Worm (Caenorhabditis elegans) whole organism, L2 larva: ENCODE results near the gene F09C6.3.

ENCODE experiments used
- ZK546.5 ChIP-seq: sonication (generic microtip); optimal IDR thresholded peaks from 2 replicates; lab custom pipeline; 2017; ENCODE audit warnings: missing biosample characterization, missing genetic modification characterization
- blmp-1 ChIP-seq: sonication (generic microtip); optimal IDR thresholded peaks from 2 replicates; lab custom pipeline; 2017; ENCODE audit warnings: missing genetic modification characterization, mild to moderate bottlenecking, missing compliant biosample characterization, antibody characterized with exemption, moderate library complexity; ENCODE audit not compliant: insufficient read depth
- ceh-82 ChIP-seq: fragments of 150-350 bp; optimal IDR thresholded peaks from 2 replicates; lab custom pipeline; 2014; ENCODE audit warnings: missing biosample characterization, missing genetic modification characterization
- crh-2 ChIP-seq: sonication (generic microtip); optimal IDR thresholded peaks from 2 replicates; lab custom pipeline; 2017; ENCODE audit warnings: missing biosample characterization, missing genetic modification characterization
- dmd-4 ChIP-seq: sonication (generic microtip); optimal IDR thresholded peaks from 2 replicates; lab custom pipeline; 2017; ENCODE audit warnings: missing biosample characterization, missing genetic modification characterization
- elt-1 ChIP-seq: fragments of 150-350 bp; optimal IDR thresholded peaks from 2 replicates; lab custom pipeline; 2014; ENCODE audit warnings: missing biosample characterization, missing genetic modification characterization
- lin-11 ChIP-seq: fragments of 150-350 bp; sonication (generic microtip); optimal IDR thresholded peaks from 2 replicates; lab custom pipeline; 2014; ENCODE audit warnings: missing biosample characterization, missing genetic modification characterization, inconsistent platforms, mixed read lengths
- nhr-12 ChIP-seq: fragments of 150-350 bp; optimal IDR thresholded peaks from 2 replicates; lab custom pipeline; 2014; ENCODE audit warnings: missing biosample characterization, missing genetic modification characterization
- nhr-23 ChIP-seq: fragments of 150-350 bp; optimal IDR thresholded peaks from 2 replicates; lab custom pipeline; 2014; ENCODE audit warnings: missing biosample characterization, missing genetic modification reagents, missing genetic modification characterization
- nhr-237 ChIP-seq: fragments of 150-350 bp; optimal IDR thresholded peaks from 2 replicates; lab custom pipeline; 2014; ENCODE audit warnings: missing biosample characterization, missing genetic modification characterization
- nhr-25 ChIP-seq: fragments of 150-350 bp; sonication (generic microtip); optimal IDR thresholded peaks from 3 replicates; lab custom pipeline; 2014; ENCODE audit warnings: missing biosample characterization, missing genetic modification characterization
- sma-9 ChIP-seq, 2 experiments: fragments of 150-350 bp in 1 of 2; sonication (generic microtip) in 1 of 2; optimal IDR thresholded peaks; 2 replicates each; lab custom pipeline; 2014 to 2016; ENCODE audit warnings: missing genetic modification characterization in 2 of 2, mild to moderate bottlenecking in 1 of 2, missing biosample characterization in 1 of 2, missing compliant biosample characterization in 1 of 2, missing genetic modification reagents in 1 of 2, moderate library complexity in 1 of 2
- unc-62 ChIP-seq: fragments of 150-350 bp; optimal IDR thresholded peaks from 2 replicates; lab custom pipeline; 2014; ENCODE audit warnings: missing biosample characterization, missing genetic modification reagents, missing genetic modification characterization
- ztf-1 ChIP-seq: fragments of 200-800 bp; sonication (Bioruptor generic); conservative IDR thresholded peaks from 2 replicates; pipeline ENCODE4 v1.3.6; 2022; ENCODE audit warnings: missing genetic modification characterization, missing compliant biosample characterization

ce11 chrV:16899355-16899754, 19.4 kb upstream of the F09C6.3 start, which contains the start of gene fbxa-45:
- TF ChIP-seq elt-1 (tag; lab: Kevin White, UChicago) = no peak
- TF ChIP-seq nhr-237 (tag; lab: Kevin White, UChicago) = no peak
- TF ChIP-seq ztf-1 (GFP tag; lab: Robert Waterston, UW) = no peak
- no peak for TF ChIP-seq dmd-4
- no peak for TF ChIP-seq nhr-25 (tag; lab: Kevin White, UChicago)
- no peak for TF ChIP-seq lin-11 (tag; lab: Kevin White, UChicago)
- TF ChIP-seq crh-2 (tag; lab: Kevin White, UChicago) = no peak
- TF ChIP-seq unc-62 (GFP tag; lab: Kevin White, UChicago) = no peak
- TF ChIP-seq nhr-23 = no peak
- TF ChIP-seq ceh-82 (tag; lab: Kevin White, UChicago) = no peak
- TF ChIP-seq ZK546.5 (tag; lab: Kevin White, UChicago) = no peak
- no peak for TF ChIP-seq nhr-12 (tag; lab: Kevin White, UChicago)
- TF ChIP-seq sma-9 (GFP tag; optimal IDR thresholded peaks at IDR 0.05; lab: Kevin White, UChicago) = no peak
- TF ChIP-seq sma-9 (tag; optimal IDR thresholded peaks at IDR 0.05; lab: Kevin White, UChicago) = no peak
- no peak for TF ChIP-seq blmp-1 (tag; lab: Kevin White, UChicago)
